Fruit fly (Drosophila melanogaster) whole organism, prepupa: ENCODE data around the gene ro.
A peak's percentile ranks its signal among the peaks of the same experiment; 100 is the strongest.

ENCODE experiments used
- Blimp-1 ChIP-seq: fragments of 200-800 bp; sonication (Bioruptor generic); optimal IDR thresholded peaks from 3 replicates; lab custom pipeline; 2017; ENCODE audit warnings: missing biosample characterization, missing genetic modification characterization, mild to moderate bottlenecking, moderate library complexity, missing genetic modification reagents
- CG10631 ChIP-seq: fragments of 200-800 bp; sonication (Bioruptor generic); optimal IDR thresholded peaks from 2 replicates; lab custom pipeline; 2016; ENCODE audit warnings: missing biosample characterization, missing genetic modification characterization
- CG10669 ChIP-seq: fragments of 200-800 bp; sonication (Bioruptor generic); optimal IDR thresholded peaks from 3 replicates; lab custom pipeline; 2018; ENCODE audit warnings: missing biosample characterization, mild to moderate bottlenecking, missing genetic modification characterization, moderate library complexity
- CG11294 ChIP-seq: fragments of 200-800 bp; sonication (Bioruptor generic); IDR thresholded peaks from 2 replicates; pipeline ENCODE4 v1.3.6; 2022; ENCODE audit warnings: missing biosample characterization, missing genetic modification characterization
- CG11762 ChIP-seq: fragments of 200-800 bp; sonication (Bioruptor generic); optimal IDR thresholded peaks from 3 replicates; lab custom pipeline; 2016; ENCODE audit warnings: missing biosample characterization, missing genetic modification characterization; ENCODE audit not compliant: insufficient read depth
- CG11902 ChIP-seq: fragments of 200-800 bp; sonication (Bioruptor generic); optimal IDR thresholded peaks from 3 replicates; lab custom pipeline; 2016; ENCODE audit warnings: missing biosample characterization, missing genetic modification characterization
- CG15336 ChIP-seq: fragments of 200-800 bp; sonication (Bioruptor generic); IDR thresholded peaks from 2 replicates; pipeline ENCODE4 v1.3.6; 2022; ENCODE audit warnings: missing biosample characterization, missing genetic modification characterization
- CG16779 ChIP-seq: fragments of 200-800 bp; sonication (Bioruptor generic); optimal IDR thresholded peaks from 3 replicates; lab custom pipeline; 2017; ENCODE audit warnings: missing biosample characterization, mild to moderate bottlenecking, missing genetic modification characterization
- CG3032 ChIP-seq: fragments of 200-800 bp; optimal IDR thresholded peaks from 2 replicates; lab custom pipeline; 2019; ENCODE audit warnings: missing biosample characterization, mild to moderate bottlenecking, missing genetic modification characterization, moderate library complexity
- CG32006 ChIP-seq: fragments of 200-800 bp; sonication (Bioruptor generic); optimal IDR thresholded peaks from 3 replicates; lab custom pipeline; 2017; ENCODE audit warnings: missing biosample characterization, mild to moderate bottlenecking, missing genetic modification characterization
- CG34406 ChIP-seq: fragments of 200-800 bp; sonication (Bioruptor generic); optimal IDR thresholded peaks from 3 replicates; lab custom pipeline; 2016; ENCODE audit warnings: missing biosample characterization, missing genetic modification characterization
- CG3919 ChIP-seq: fragments of 200-800 bp; sonication (Bioruptor generic); optimal IDR thresholded peaks from 3 replicates; lab custom pipeline; 2016; ENCODE audit warnings: missing biosample characterization, missing genetic modification characterization
- CG4318 ChIP-seq: fragments of 200-800 bp; sonication (Bioruptor generic); optimal IDR thresholded peaks from 3 replicates; lab custom pipeline; 2017; ENCODE audit warnings: missing biosample characterization, mild to moderate bottlenecking, missing genetic modification characterization
- CG6163 ChIP-seq: fragments of 200-800 bp; sonication (Bioruptor generic); IDR thresholded peaks from 3 replicates; pipeline ENCODE4 v1.3.6; 2022; ENCODE audit warnings: missing biosample characterization, missing genetic modification characterization
- CG6276 ChIP-seq: fragments of 200-800 bp; sonication (Bioruptor generic); optimal IDR thresholded peaks from 2 replicates; lab custom pipeline; 2017; ENCODE audit warnings: missing biosample characterization, mild to moderate bottlenecking, missing genetic modification characterization
- CG6792 ChIP-seq: fragments of 200-800 bp; sonication (Bioruptor generic); optimal IDR thresholded peaks from 3 replicates; lab custom pipeline; 2016; ENCODE audit warnings: missing biosample characterization, missing genetic modification characterization
- CG6808 ChIP-seq: fragments of 200-800 bp; sonication (Bioruptor generic); optimal IDR thresholded peaks from 3 replicates; lab custom pipeline; 2017; ENCODE audit warnings: missing biosample characterization, missing genetic modification characterization, mild to moderate bottlenecking, moderate library complexity, missing genetic modification reagents
- CG6854 ChIP-seq: fragments of 200-800 bp; sonication (Bioruptor generic); optimal IDR thresholded peaks from 2 replicates; lab custom pipeline; 2017; ENCODE audit warnings: missing biosample characterization, mild to moderate bottlenecking, missing genetic modification characterization
- CG7368 ChIP-seq: fragments of 200-800 bp; sonication (Bioruptor generic); optimal IDR thresholded peaks from 3 replicates; lab custom pipeline; 2016; ENCODE audit warnings: missing biosample characterization, missing genetic modification characterization
- CG8119 ChIP-seq: fragments of 200-800 bp; sonication (Bioruptor generic); IDR thresholded peaks from 3 replicates; pipeline ENCODE4 v1.3.6; 2022; ENCODE audit warnings: missing biosample characterization, missing genetic modification characterization
- CG8319 ChIP-seq: fragments of 200-800 bp; sonication (Bioruptor generic); optimal IDR thresholded peaks from 3 replicates; lab custom pipeline; 2016; ENCODE audit warnings: missing biosample characterization, missing genetic modification characterization
- CG8632 ChIP-seq: fragments of 200-800 bp; sonication (Bioruptor generic); optimal IDR thresholded peaks from 3 replicates; lab custom pipeline; 2016; ENCODE audit warnings: missing biosample characterization, missing genetic modification characterization
- CG9139 ChIP-seq: fragments of 200-800 bp; sonication (Bioruptor generic); optimal IDR thresholded peaks from 3 replicates; lab custom pipeline; 2017; ENCODE audit warnings: missing biosample characterization, mild to moderate bottlenecking, missing genetic modification characterization
- Eip75B ChIP-seq: fragments of 200-800 bp; sonication (Bioruptor generic); optimal IDR thresholded peaks from 3 replicates; lab custom pipeline; 2016; ENCODE audit warnings: missing biosample characterization, missing genetic modification characterization
- Eip78C ChIP-seq: fragments of 200-800 bp; sonication (Bioruptor generic); peaks from one replicate; lab custom pipeline; 2016; ENCODE audit warnings: missing biosample characterization, missing genetic modification characterization
- Ets21C ChIP-seq: fragments of 200-800 bp; sonication (Bioruptor generic); optimal IDR thresholded peaks from 3 replicates; lab custom pipeline; 2016; ENCODE audit warnings: missing biosample characterization, missing genetic modification characterization
- Ets96B ChIP-seq: fragments of 200-800 bp; optimal IDR thresholded peaks from 2 replicates; lab custom pipeline; 2019; ENCODE audit warnings: missing biosample characterization, mild to moderate bottlenecking, missing genetic modification characterization, moderate library complexity
- Gug ChIP-seq: fragments of 200-800 bp; sonication (Bioruptor generic); IDR thresholded peaks from 2 replicates; pipeline ENCODE4 v1.3.6; 2022; ENCODE audit warnings: missing biosample characterization, missing genetic modification characterization
- Hr38 ChIP-seq: sonication (Bioruptor generic); optimal IDR thresholded peaks from 2 replicates; lab custom pipeline; 2016; ENCODE audit warnings: missing biosample characterization, missing genetic modification characterization
- Hr39 ChIP-seq: fragments of 200-800 bp; sonication (Bioruptor generic); optimal IDR thresholded peaks from 2 replicates; lab custom pipeline; 2016; ENCODE audit warnings: missing biosample characterization, missing genetic modification characterization
- Lpt ChIP-seq: fragments of 200-800 bp; sonication (Bioruptor generic); optimal IDR thresholded peaks from 3 replicates; lab custom pipeline; 2016; ENCODE audit warnings: missing biosample characterization, missing genetic modification characterization
- Met ChIP-seq: fragments of 200-800 bp; sonication (Bioruptor generic); optimal IDR thresholded peaks from 3 replicates; lab custom pipeline; 2016; ENCODE audit warnings: missing biosample characterization, missing genetic modification characterization
- OdsH ChIP-seq: fragments of 200-800 bp; sonication (Bioruptor generic); optimal IDR thresholded peaks from 3 replicates; lab custom pipeline; 2016; ENCODE audit warnings: missing biosample characterization, missing genetic modification characterization
- Smox ChIP-seq: fragments of 200-800 bp; sonication (Bioruptor generic); optimal IDR thresholded peaks from 3 replicates; lab custom pipeline; 2016; ENCODE audit warnings: missing biosample characterization, missing genetic modification characterization
- Sox102F ChIP-seq: fragments of 200-800 bp; sonication (Bioruptor generic); optimal IDR thresholded peaks from 2 replicates; lab custom pipeline; 2016; ENCODE audit warnings: missing biosample characterization, mild to moderate bottlenecking, missing genetic modification characterization
- Sox14 ChIP-seq: fragments of 200-800 bp; sonication (Bioruptor generic); optimal IDR thresholded peaks from 3 replicates; lab custom pipeline; 2016; ENCODE audit warnings: missing biosample characterization, missing genetic modification characterization
- achi ChIP-seq: fragments of 200-800 bp; sonication (Bioruptor generic); optimal IDR thresholded peaks from 3 replicates; lab custom pipeline; 2016; ENCODE audit warnings: missing biosample characterization, missing genetic modification characterization
- acj6 ChIP-seq: fragments of 200-800 bp; sonication (Bioruptor generic); optimal IDR thresholded peaks from 3 replicates; lab custom pipeline; 2016; ENCODE audit warnings: missing biosample characterization, missing genetic modification characterization
- dac ChIP-seq: fragments of 200-800 bp; sonication (Bioruptor generic); optimal IDR thresholded peaks from 2 replicates; lab custom pipeline; 2017; ENCODE audit warnings: missing biosample characterization, mild to moderate bottlenecking, missing genetic modification characterization
- dsx ChIP-seq: fragments of 200-800 bp; optimal IDR thresholded peaks from 3 replicates; lab custom pipeline; 2019; ENCODE audit warnings: missing biosample characterization, mild to moderate bottlenecking, missing genetic modification characterization, moderate library complexity; ENCODE audit not compliant: poor library complexity, severe bottlenecking
- eg ChIP-seq: fragments of 200-800 bp; sonication (Bioruptor generic); IDR thresholded peaks from 3 replicates; pipeline ENCODE4 v1.3.6; 2022; ENCODE audit warnings: missing biosample characterization, missing genetic modification characterization
- esn ChIP-seq: fragments of 200-800 bp; sonication (Bioruptor generic); optimal IDR thresholded peaks from 2 replicates; lab custom pipeline; 2016; ENCODE audit warnings: missing biosample characterization, mild to moderate bottlenecking, missing genetic modification characterization, moderate library complexity
- fd59A ChIP-seq: fragments of 200-800 bp; sonication (Bioruptor generic); optimal IDR thresholded peaks from 2 replicates; lab custom pipeline; 2017; ENCODE audit warnings: missing biosample characterization, mild to moderate bottlenecking, missing genetic modification characterization, missing genetic modification reagents
- fd85E ChIP-seq: fragments of 200-800 bp; sonication (Bioruptor generic); optimal IDR thresholded peaks from 3 replicates; lab custom pipeline; 2016; ENCODE audit warnings: missing biosample characterization, missing genetic modification characterization
- fkh ChIP-seq: fragments of 200-800 bp; sonication (Bioruptor generic); optimal IDR thresholded peaks from 3 replicates; lab custom pipeline; 2017; ENCODE audit warnings: missing biosample characterization, mild to moderate bottlenecking, missing genetic modification characterization, moderate library complexity
- lz ChIP-seq: fragments of 200-800 bp; sonication (Bioruptor generic); optimal IDR thresholded peaks from 3 replicates; lab custom pipeline; 2016; ENCODE audit warnings: missing biosample characterization, missing genetic modification characterization
- net ChIP-seq: fragments of 200-800 bp; sonication (Bioruptor generic); optimal IDR thresholded peaks from 3 replicates; lab custom pipeline; 2016; ENCODE audit warnings: missing biosample characterization, missing genetic modification characterization
- pdm3 ChIP-seq: fragments of 200-800 bp; sonication (Bioruptor generic); optimal IDR thresholded peaks from 3 replicates; lab custom pipeline; 2016; ENCODE audit warnings: missing biosample characterization, missing genetic modification characterization
- svp ChIP-seq: fragments of 200-800 bp; sonication (Bioruptor generic); peaks from one replicate; lab custom pipeline; 2016; ENCODE audit warnings: missing biosample characterization, missing genetic modification characterization
- topi ChIP-seq: fragments of 200-800 bp; sonication (Bioruptor generic); optimal IDR thresholded peaks from 3 replicates; lab custom pipeline; 2016; ENCODE audit warnings: missing biosample characterization, missing genetic modification characterization

Gene ro

DNA sequence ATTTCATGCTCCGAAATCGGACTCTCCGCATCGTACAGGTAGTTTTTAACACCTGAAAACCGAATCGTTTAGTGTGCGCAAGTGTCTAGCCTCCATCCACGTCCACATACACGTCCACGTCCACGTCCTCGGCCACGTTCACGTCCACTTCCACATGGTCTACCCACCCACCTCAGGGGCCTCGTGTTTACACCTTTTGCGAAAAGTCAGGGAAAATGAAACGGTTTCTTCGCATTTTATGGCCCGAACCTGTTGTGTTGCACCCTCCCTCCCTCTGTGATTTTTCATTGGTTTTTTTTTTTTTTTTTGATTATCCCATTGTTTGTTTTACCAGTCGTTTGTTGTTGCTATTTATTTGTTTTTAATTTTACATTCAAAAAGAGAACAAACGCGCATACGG is 6.2 kb upstream of the ro start:
- no peak for TF ChIP-seq CG6792 (GFP tag; lab: Kevin White, UChicago)
- TF ChIP-seq Eip78C (GFP tag; lab: Kevin White, UChicago) = peak; percentile 31

DNA sequence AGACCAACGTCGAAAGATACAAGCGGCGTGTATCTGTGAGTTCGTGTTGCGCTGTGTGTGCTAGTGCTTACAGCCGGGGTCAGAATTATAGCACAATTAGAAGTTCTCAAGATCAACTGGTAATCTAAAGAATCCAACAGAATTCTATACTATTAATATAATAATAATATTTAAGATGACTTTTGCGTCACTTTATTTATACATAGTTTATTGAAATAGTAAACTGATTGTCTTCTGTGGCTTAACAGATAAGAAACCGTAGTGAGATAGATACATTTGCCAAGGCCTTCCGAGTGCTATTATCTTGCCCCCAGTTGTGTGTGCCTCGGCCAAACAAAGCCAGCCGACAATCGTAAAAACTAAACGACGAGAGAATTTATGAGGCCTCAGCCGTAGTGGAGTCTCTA is 5.3 kb upstream of the ro start:
- TF ChIP-seq CG15336 (GFP tag; lab: Robert Waterston, UW) (peak; percentile 87), CG10669 (GFP tag; lab: Kevin White, UChicago) (peak; percentile 75), CG4318 (GFP tag; lab: Kevin White, UChicago) (peak; percentile 53), esn (GFP tag; lab: Kevin White, UChicago) (peak; percentile 63), lz (peak; percentile 42), Lpt (GFP tag; lab: Kevin White, UChicago) (peak; percentile 76), Hr39 (peak; percentile 23), CG9139 (GFP tag; lab: Kevin White, UChicago) (peak; percentile 68), CG10631 (GFP tag; lab: Kevin White, UChicago) (peak; percentile 84), Ets21C (GFP tag; lab: Kevin White, UChicago) (no peak), Blimp-1 (GFP tag; lab: Kevin White, UChicago) (no peak), CG11294 (GFP tag; lab: Robert Waterston, UW) (peak; percentile 40; the same call in 1 of the 2 replicates), Ets96B (tag; lab: Kevin White, UChicago) (peak; percentile 87), CG8119 (GFP tag; lab: Robert Waterston, UW) (peak; percentile 88), eg (GFP tag; lab: Robert Waterston, UW) (peak; percentile 69), achi (peak; percentile 79), CG6163 (GFP tag; lab: Robert Waterston, UW) (peak; percentile 84), fkh (GFP tag; lab: Kevin White, UChicago) (peak; percentile 71), topi (GFP tag; lab: Kevin White, UChicago) (peak; percentile 27), CG7368 (GFP tag; lab: Kevin White, UChicago) (peak; percentile 44), net (peak; percentile 67), dsx (peak; percentile 83), Met (GFP tag; lab: Kevin White, UChicago) (peak; percentile 41), CG6792 (GFP tag; lab: Kevin White, UChicago) (peak; percentile 64), CG6808 (GFP tag; lab: Kevin White, UChicago) (peak; percentile 88), CG6276 (GFP tag; lab: Kevin White, UChicago) (peak; percentile 69), CG32006 (GFP tag; lab: Kevin White, UChicago) (peak; percentile 83), Eip78C (GFP tag; lab: Kevin White, UChicago) (peak; percentile 85), OdsH (GFP tag; lab: Kevin White, UChicago) (peak; percentile 74), acj6 (peak; percentile 78), CG8632 (GFP tag; lab: Kevin White, UChicago) (peak; percentile 59), CG16779 (peak; percentile 65), CG11902 (GFP tag; lab: Kevin White, UChicago) (peak; percentile 13), Sox102F (GFP tag; lab: Kevin White, UChicago) (peak; percentile 50), svp (GFP tag; lab: Kevin White, UChicago) (peak; percentile 52), Hr38 (GFP tag; lab: Kevin White, UChicago) (no peak), CG3919 (GFP tag; lab: Kevin White, UChicago) (peak; percentile 65), fd85E (GFP tag; lab: Kevin White, UChicago) (no peak), CG8319 (GFP tag; lab: Kevin White, UChicago) (no peak), Eip75B (GFP tag; lab: Kevin White, UChicago) (peak; percentile 38), CG34406 (peak; percentile 65), Gug (GFP tag; lab: Robert Waterston, UW) (peak; percentile 67), CG3032 (peak; percentile 76), Smox (GFP tag; lab: Kevin White, UChicago) (peak; percentile 46), CG11762 (peak; percentile 50), pdm3 (peak; percentile 56), fd59A (GFP tag; lab: Kevin White, UChicago) (peak; percentile 66), CG6854 (peak; percentile 34), dac (GFP tag; lab: Kevin White, UChicago) (peak; percentile 36), Sox14 (GFP tag; lab: Kevin White, UChicago) (peak; percentile 68)
